Fruit fly (Drosophila melanogaster) whole organism, embryonic: ENCODE measurements around the gene vito.
A peak's percentile ranks its signal among the peaks of the same experiment; 100 is the strongest.

Experiments used
- ATbp ChIP-seq: fragments of 200-800 bp; sonication (Bioruptor generic); optimal IDR thresholded peaks from 2 replicates; lab custom pipeline; 2017; ENCODE audit warnings: missing biosample characterization, mild to moderate bottlenecking, missing genetic modification characterization, missing genetic modification reagents
- Atf6 ChIP-seq: fragments of 200-800 bp; sonication (Bioruptor generic); IDR thresholded peaks from 2 replicates; pipeline ENCODE4 v1.3.6; 2022; ENCODE audit warnings: missing biosample characterization, missing genetic modification characterization
- BEAF-32 ChIP-seq: fragments of 200-800 bp; sonication (Bioruptor generic); optimal IDR thresholded peaks from 3 replicates; lab custom pipeline; 2017; ENCODE audit warnings: missing biosample characterization, missing genetic modification characterization, mild to moderate bottlenecking, moderate library complexity, missing genetic modification reagents
- CG10147 ChIP-seq: fragments of 200-800 bp; sonication (Bioruptor generic); optimal IDR thresholded peaks from 2 replicates; lab custom pipeline; 2019; ENCODE audit warnings: missing biosample characterization, mild to moderate bottlenecking, missing genetic modification characterization, moderate library complexity
- CG1024 ChIP-seq: fragments of 200-800 bp; sonication (Bioruptor generic); IDR thresholded peaks from 2 replicates; pipeline ENCODE4 v1.3.6; 2022; ENCODE audit warnings: missing biosample characterization, missing genetic modification characterization
- CG10431 ChIP-seq: fragments of 200-800 bp; sonication (Bioruptor generic); optimal IDR thresholded peaks from 3 replicates; lab custom pipeline; 2018; ENCODE audit warnings: missing biosample characterization, mild to moderate bottlenecking, missing genetic modification characterization
- CG10565 ChIP-seq: fragments of 200-800 bp; sonication (Bioruptor generic); optimal IDR thresholded peaks from 3 replicates; lab custom pipeline; 2016; ENCODE audit warnings: missing biosample characterization, mild to moderate bottlenecking, missing genetic modification characterization
- CG11093 ChIP-seq: fragments of 200-800 bp; sonication (Bioruptor generic); IDR thresholded peaks from 3 replicates; pipeline ENCODE4 v1.3.6; 2022; ENCODE audit warnings: missing biosample characterization, missing genetic modification characterization
- CG11247 ChIP-seq: fragments of 200-800 bp; sonication (Bioruptor generic); IDR thresholded peaks from 2 replicates; pipeline ENCODE4 v1.3.6; 2022; ENCODE audit warnings: missing biosample characterization, missing genetic modification characterization
- CG13123 ChIP-seq: fragments of 200-800 bp; sonication (Bioruptor generic); optimal IDR thresholded peaks from 2 replicates; lab custom pipeline; 2016; ENCODE audit warnings: missing biosample characterization, missing genetic modification characterization
- CG13624 ChIP-seq: fragments of 200-800 bp; sonication (Bioruptor generic); optimal IDR thresholded peaks from 2 replicates; lab custom pipeline; 2016; ENCODE audit warnings: missing biosample characterization, missing genetic modification characterization
- CG13775 ChIP-seq: fragments of 200-800 bp; sonication (Bioruptor generic); optimal IDR thresholded peaks from 3 replicates; lab custom pipeline; 2017; ENCODE audit warnings: missing biosample characterization, mild to moderate bottlenecking, missing genetic modification characterization
- CG15269 ChIP-seq: fragments of 200-800 bp; sonication (Bioruptor generic); optimal IDR thresholded peaks from 2 replicates; lab custom pipeline; 2018; ENCODE audit warnings: missing biosample characterization, mild to moderate bottlenecking, missing genetic modification characterization, moderate library complexity
- CG1529 ChIP-seq: fragments of 200-800 bp; sonication (Bioruptor generic); optimal IDR thresholded peaks from 3 replicates; lab custom pipeline; 2018; ENCODE audit warnings: missing biosample characterization, missing genetic modification characterization
- CG17186 ChIP-seq: fragments of 200-800 bp; sonication (Bioruptor generic); optimal IDR thresholded peaks from 3 replicates; lab custom pipeline; 2017; ENCODE audit warnings: missing biosample characterization, missing genetic modification reagents, missing genetic modification characterization
- CG7556 ChIP-seq: fragments of 200-800 bp; sonication (Bioruptor generic); optimal IDR thresholded peaks from 2 replicates; lab custom pipeline; 2017; ENCODE audit warnings: missing biosample characterization, mild to moderate bottlenecking, missing genetic modification characterization
- CG8765 ChIP-seq: fragments of 200-800 bp; sonication (Bioruptor generic); IDR thresholded peaks from 2 replicates; pipeline ENCODE4 v1.3.6; 2022; ENCODE audit warnings: missing biosample characterization, missing genetic modification characterization
- Dbx ChIP-seq: fragments of 200-800 bp; sonication (Bioruptor generic); IDR thresholded peaks from 3 replicates; pipeline ENCODE4 v1.3.6; 2022; ENCODE audit warnings: missing biosample characterization, missing genetic modification characterization
- Dfd ChIP-seq, 2 experiments: fragments of >200 bp; optimal IDR thresholded peaks; 2 replicates each; lab custom pipeline; 2017; ENCODE audit warnings: missing biosample characterization in 2 of 2, missing genetic modification characterization in 2 of 2
- Doc3 ChIP-seq: fragments of 200-800 bp; sonication (Bioruptor generic); IDR thresholded peaks from 3 replicates; pipeline ENCODE4 v1.3.6; 2022; ENCODE audit warnings: missing biosample characterization, missing genetic modification characterization; ENCODE audit not compliant: partially characterized antibody
- Dp ChIP-seq: fragments of 200-800 bp; sonication (Bioruptor generic); optimal IDR thresholded peaks from 2 replicates; lab custom pipeline; 2018; ENCODE audit warnings: missing biosample characterization, mild to moderate bottlenecking, missing genetic modification characterization, moderate library complexity
- E2f1 ChIP-seq: fragments of 200-800 bp; sonication (Bioruptor generic); IDR thresholded peaks from 2 replicates; pipeline ENCODE4 v1.3.6; 2022; ENCODE audit warnings: missing biosample characterization, missing genetic modification characterization
- Elba2 ChIP-seq: fragments of 200-800 bp; sonication (Bioruptor generic); optimal IDR thresholded peaks from 3 replicates; lab custom pipeline; 2016; ENCODE audit warnings: missing biosample characterization, missing genetic modification characterization
- GATAe ChIP-seq: fragments of 200-800 bp; sonication (Bioruptor generic); conservative IDR thresholded peaks from 2 replicates; pipeline ENCODE4 v1.3.6; 2022; ENCODE audit warnings: missing biosample characterization, missing genetic modification characterization
- Gug ChIP-seq: fragments of 200-800 bp; sonication (Bioruptor generic); IDR thresholded peaks from 4 replicates; pipeline ENCODE4 v1.3.6; 2022; ENCODE audit warnings: missing biosample characterization, missing genetic modification characterization
- HHEX ChIP-seq: fragments of 200-800 bp; sonication (Bioruptor generic); optimal IDR thresholded peaks from 3 replicates; lab custom pipeline; 2017; ENCODE audit warnings: missing biosample characterization, mild to moderate bottlenecking, missing genetic modification characterization, missing genetic modification reagents
- HLH3B ChIP-seq: fragments of 200-800 bp; sonication (Bioruptor generic); IDR thresholded peaks from 2 replicates; pipeline ENCODE4 v1.3.6; 2022; ENCODE audit warnings: missing biosample characterization, missing genetic modification characterization
- Mes4 ChIP-seq: fragments of 200-800 bp; sonication (Bioruptor generic); optimal IDR thresholded peaks from 2 replicates; lab custom pipeline; 2016; ENCODE audit warnings: missing biosample characterization, missing genetic modification characterization
- NC2α ChIP-seq: fragments of 200-800 bp; sonication (Bioruptor generic); optimal IDR thresholded peaks from 2 replicates; lab custom pipeline; 2016; ENCODE audit warnings: missing biosample characterization, missing genetic modification characterization
- Nf-YB ChIP-seq: fragments of 200-800 bp; sonication (Bioruptor generic); optimal IDR thresholded peaks from 3 replicates; lab custom pipeline; 2019; ENCODE audit warnings: missing biosample characterization, mild to moderate bottlenecking, missing genetic modification characterization, moderate library complexity
- Oaz ChIP-seq: fragments of 200-800 bp; sonication (Bioruptor generic); IDR thresholded peaks from 2 replicates; pipeline ENCODE4 v1.3.6; 2022; ENCODE audit warnings: missing biosample characterization, missing genetic modification characterization
- Pdp1 ChIP-seq, 2 experiments: fragments of 200-800 bp; sonication (Bioruptor generic); optimal IDR thresholded peaks; 3 replicates each; lab custom pipeline; 2016; ENCODE audit warnings: missing biosample characterization in 2 of 2, missing genetic modification characterization in 2 of 2, mild to moderate bottlenecking in 1 of 2, moderate library complexity in 1 of 2
- Poxn ChIP-seq: fragments of 200-800 bp; sonication (Bioruptor generic); IDR thresholded peaks from 2 replicates; pipeline ENCODE4 v1.3.6; 2022; ENCODE audit warnings: missing biosample characterization, missing genetic modification characterization
- Rfx ChIP-seq: fragments of 200-800 bp; sonication (Bioruptor generic); IDR thresholded peaks from 2 replicates; pipeline ENCODE4 v1.3.6; 2022; ENCODE audit warnings: missing biosample characterization, missing genetic modification characterization
- Side ChIP-seq: fragments of 200-800 bp; sonication (Bioruptor generic); optimal IDR thresholded peaks from 2 replicates; lab custom pipeline; 2016; ENCODE audit warnings: missing biosample characterization, missing genetic modification characterization
- TFAM ChIP-seq: fragments of 200-800 bp; sonication (Bioruptor generic); optimal IDR thresholded peaks from 2 replicates; lab custom pipeline; 2017; ENCODE audit warnings: missing biosample characterization, missing genetic modification characterization, inconsistent platforms
- ase ChIP-seq: fragments of 200-800 bp; sonication (Bioruptor generic); IDR thresholded peaks from 3 replicates; pipeline ENCODE4 v1.3.6; 2022; ENCODE audit warnings: missing biosample characterization, missing genetic modification characterization
- ci ChIP-seq: fragments of 200-800 bp; sonication (Bioruptor generic); IDR thresholded peaks from 3 replicates; pipeline ENCODE4 v1.3.6; 2022; ENCODE audit warnings: missing biosample characterization, missing genetic modification characterization
- gem ChIP-seq: fragments of 200-800 bp; sonication (Bioruptor generic); optimal IDR thresholded peaks from 2 replicates; lab custom pipeline; 2019; ENCODE audit warnings: missing biosample characterization, mild to moderate bottlenecking, missing genetic modification characterization, moderate library complexity
- ham ChIP-seq: fragments of 200-800 bp; sonication (Bioruptor generic); IDR thresholded peaks from 2 replicates; pipeline ENCODE4 v1.3.6; 2022; ENCODE audit warnings: missing biosample characterization, missing genetic modification characterization
- jigr1 ChIP-seq: fragments of 200-800 bp; sonication (Bioruptor generic); IDR thresholded peaks from 3 replicates; pipeline ENCODE4 v1.3.6; 2022; ENCODE audit warnings: missing biosample characterization, missing genetic modification characterization
- klu ChIP-seq: fragments of 200-800 bp; sonication (Bioruptor generic); IDR thresholded peaks from 2 replicates; pipeline ENCODE4 v1.3.6; 2022; ENCODE audit warnings: missing biosample characterization, missing genetic modification characterization
- knrl ChIP-seq: fragments of 200-800 bp; sonication (Bioruptor generic); IDR thresholded peaks from 3 replicates; pipeline ENCODE4 v1.3.6; 2022; ENCODE audit warnings: missing biosample characterization, missing genetic modification characterization; ENCODE audit not compliant: partially characterized antibody
- nerfin-2 ChIP-seq: fragments of 200-800 bp; sonication (Bioruptor generic); IDR thresholded peaks from 2 replicates; pipeline ENCODE4 v1.3.6; 2022; ENCODE audit warnings: missing biosample characterization, missing genetic modification characterization; ENCODE audit not compliant: partially characterized antibody
- psq ChIP-seq: fragments of 200-800 bp; sonication (Bioruptor generic); optimal IDR thresholded peaks from 2 replicates; lab custom pipeline; 2017; ENCODE audit warnings: missing biosample characterization, missing genetic modification characterization
- salm ChIP-seq: fragments of 200-800 bp; sonication (Bioruptor generic); optimal IDR thresholded peaks from 2 replicates; lab custom pipeline; 2018; ENCODE audit warnings: missing biosample characterization, mild to moderate bottlenecking, missing genetic modification characterization
- slbo ChIP-seq: fragments of 200-800 bp; sonication (Bioruptor generic); IDR thresholded peaks from 2 replicates; pipeline ENCODE4 v1.3.6; 2022; ENCODE audit warnings: missing biosample characterization, missing genetic modification characterization
- stwl ChIP-seq: fragments of 200-800 bp; sonication (Bioruptor generic); optimal IDR thresholded peaks from 3 replicates; lab custom pipeline; 2018; ENCODE audit warnings: missing biosample characterization, mild to moderate bottlenecking, missing genetic modification characterization, moderate library complexity
- tio ChIP-seq: fragments of 200-800 bp; sonication (Bioruptor generic); optimal IDR thresholded peaks from 2 replicates; lab custom pipeline; 2017; ENCODE audit warnings: missing biosample characterization, missing genetic modification characterization, inconsistent platforms
- z ChIP-seq: fragments of 200-800 bp; sonication (Bioruptor generic); IDR thresholded peaks from 3 replicates; pipeline ENCODE4 v1.3.6; 2022; ENCODE audit warnings: missing biosample characterization, missing genetic modification characterization

The vito gene

dm6 chr3L:5770817-5771425 lies 6.2 kb downstream of the vito start (continued):
- TF ChIP-seq Nf-YB (GFP tag; lab: Kevin White, UChicago) (peak; percentile 76), HLH3B (peak; percentile 54), Rfx (GFP tag; lab: Robert Waterston, UW) (peak; percentile 69), CG17186 (GFP tag; lab: Kevin White, UChicago) (peak; percentile 61), jigr1 (GFP tag; lab: Robert Waterston, UW) (no peak), CG1024 (GFP tag; lab: Robert Waterston, UW) (0 out of 2 replicates have a peak, but pooled peaks have one; percentile 19), ase (0 out of 3 replicates have a peak, but pooled peaks have one; percentile 18), E2f1 (GFP tag; lab: Robert Waterston, UW) (peak; percentile 80), CG10565 (GFP tag; lab: Kevin White, UChicago) (peak; percentile 65), Atf6 (peak; percentile 82), tio (GFP tag; lab: Kevin White, UChicago) (no peak), CG11247 (GFP tag; lab: Robert Waterston, UW) (peak; percentile 68), NC2α (peak; percentile 63), CG1529 (peak; percentile 82), ci (peak; percentile 60; the same call in 2 of the 3 replicates), Oaz (GFP tag; lab: Robert Waterston, UW) (peak; percentile 27; the same call in 1 of the 2 replicates), ATbp (no peak), ham (no peak), Side (peak; percentile 89), CG13624 (GFP tag; lab: Kevin White, UChicago) (peak; percentile 80), Dfd (GFP tag; optimal IDR thresholded peaks at IDR 0.05; lab: Kevin White, UChicago) (no peak), CG8765 (GFP tag; lab: Robert Waterston, UW) (no peak), CG13775 (GFP tag; lab: Kevin White, UChicago) (peak; percentile 75), CG10431 (GFP tag; lab: Kevin White, UChicago) (peak; percentile 58), Elba2 (GFP tag; lab: Kevin White, UChicago) (peak; percentile 10), z (no peak), salm (peak; percentile 72), psq (GFP tag; lab: Kevin White, UChicago) (no peak), Doc3 (GFP tag; lab: Robert Waterston, UW) (no peak), nerfin-2 (GFP tag; lab: Robert Waterston, UW) (peak; percentile 46; the same call in 1 of the 2 replicates), Dbx (GFP tag; lab: Robert Waterston, UW) (peak; percentile 74; the same call in 2 of the 3 replicates), CG10147 (GFP tag; lab: Kevin White, UChicago) (peak; percentile 86), Mes4 (GFP tag; lab: Kevin White, UChicago) (peak; percentile 75), CG11093 (GFP tag; lab: Robert Waterston, UW) (peak; percentile 58; the same call in 2 of the 3 replicates), Dp (GFP tag; lab: Kevin White, UChicago) (peak; percentile 44), GATAe (peak; percentile 96), knrl (GFP tag; lab: Robert Waterston, UW) (peak; percentile 40; the same call in 1 of the 3 replicates), CG13123 (GFP tag; lab: Kevin White, UChicago) (peak; percentile 67), CG7556 (GFP tag; lab: Kevin White, UChicago) (peak; percentile 90), Poxn (GFP tag; lab: Robert Waterston, UW) (no peak; the same call in 1 of the 2 replicates), slbo (peak; percentile 67), Pdp1 (GFP tag; optimal IDR thresholded peaks at IDR 0.05; lab: Kevin White, UChicago) (peak; percentile 76 to 78), Gug (GFP tag; lab: Robert Waterston, UW) (peak; percentile 62; the same call in 3 of the 4 replicates), CG15269 (tag; lab: Kevin White, UChicago) (peak; percentile 89), BEAF-32 (GFP tag; lab: Kevin White, UChicago) (peak; percentile 20), stwl (tag; lab: Kevin White, UChicago) (peak; percentile 73), HHEX (GFP tag; lab: Kevin White, UChicago) (peak; percentile 80), TFAM (no peak), klu (peak; percentile 69), gem (tag; lab: Kevin White, UChicago) (peak; percentile 90)
